Fruit fly (Drosophila melanogaster): ENCODE results near the gene CG7326.

CG7326 gene

DNA sequence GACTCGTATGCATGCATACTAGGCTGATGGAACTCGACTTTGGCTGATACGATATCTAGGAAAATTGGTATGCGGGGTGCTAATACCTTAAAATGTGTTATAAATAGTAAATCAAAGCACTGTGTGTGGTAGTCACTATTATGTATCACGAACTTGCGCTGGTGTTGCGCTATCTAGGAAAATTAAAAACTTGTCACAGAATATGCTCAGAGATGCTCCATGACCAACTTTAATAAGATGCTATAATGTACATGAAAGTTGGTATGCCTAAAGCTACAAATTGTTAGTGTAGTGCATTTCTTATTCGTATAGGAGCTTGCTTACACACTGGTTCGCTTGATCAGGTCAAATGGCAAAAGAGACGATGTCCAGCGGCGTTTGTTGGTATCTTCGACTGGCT lies 47.3 kb upstream of the CG7326 start (continued):
- TF ChIP-seq pzg (GFP tag; optimal IDR thresholded peaks at IDR 0.05) (no peak), ci (GFP tag; IDR thresholded peaks at IDR 0.05) (no peak), CG3995 (GFP tag; optimal IDR thresholded peaks at IDR 0.05) (no peak), Doc2 (GFP tag; IDR thresholded peaks at IDR 0.05) (no peak), lov (optimal IDR thresholded peaks at IDR 0.05) (no peak), lov (GFP tag; IDR thresholded peaks at IDR 0.05) (no peak), CG4820 (GFP tag; optimal IDR thresholded peaks at IDR 0.05) (peak; percentile 17), Trl (optimal IDR thresholded peaks at IDR 0.05) (no peak), Trl (GFP tag; optimal IDR thresholded peaks at IDR 0.05) (peak; percentile 9), Vsx1 (GFP tag; optimal IDR thresholded peaks at IDR 0.05) (no peak), Hr78 (GFP tag; optimal IDR thresholded peaks at IDR 0.05) (peak in 1 of 2 experiments; percentile 39), so (GFP tag; IDR thresholded peaks at IDR 0.05) (no peak), CG2889 (GFP tag; IDR thresholded peaks at IDR 0.05) (no peak), CG6683 (GFP tag; optimal IDR thresholded peaks at IDR 0.05) (no peak), CG9609 (GFP tag; optimal IDR thresholded peaks at IDR 0.05) (no peak), Nf-YC (tag; optimal IDR thresholded peaks at IDR 0.05) (no peak), gcm2 (GFP tag; optimal IDR thresholded peaks at IDR 0.05) (no peak), Mrtf (GFP tag; IDR thresholded peaks at IDR 0.05) (no peak), sob (GFP tag; IDR thresholded peaks at IDR 0.05) (no peak), vnd (GFP tag; IDR thresholded peaks at IDR 0.05; ENCODE audit: partially characterized antibody) (no peak), ken (GFP tag; IDR thresholded peaks at IDR 0.05) (no peak), CG1647 (GFP tag; optimal IDR thresholded peaks at IDR 0.05) (no peak), lola (GFP tag; optimal IDR thresholded peaks at IDR 0.05) (peak in 1 of 3 experiments; percentile 77), CG5953 (GFP tag; IDR thresholded peaks at IDR 0.05) (no peak), mam (GFP tag; optimal IDR thresholded peaks at IDR 0.05) (no peak), repo (GFP tag; optimal IDR thresholded peaks at IDR 0.05) (no peak), CG4617 (GFP tag; optimal IDR thresholded peaks at IDR 0.05; ENCODE audit: borderline replicate concordance) (no peak), sqz (GFP tag; optimal IDR thresholded peaks at IDR 0.05) (no peak), HLH3B (GFP tag; IDR thresholded peaks at IDR 0.05) (no peak), Gug (GFP tag; IDR thresholded peaks at IDR 0.05) (no peak), twi (tag; optimal IDR thresholded peaks at IDR 0.05) (no peak), CG17802 (tag; optimal IDR thresholded peaks at IDR 0.05) (no peak), H2.0 (GFP tag; IDR thresholded peaks at IDR 0.05) (no peak), Dfd (GFP tag; optimal IDR thresholded peaks at IDR 0.05) (no peak), B-H1 (GFP tag; IDR thresholded peaks at IDR 0.05) (no peak), CG4360 (GFP tag; IDR thresholded peaks at IDR 0.05) (no peak), Lhr (GFP tag; optimal IDR thresholded peaks at IDR 0.05) (no peak), chn (GFP tag; optimal IDR thresholded peaks at IDR 0.05) (peak; percentile 37), Abd-B (GFP tag; optimal IDR thresholded peaks at IDR 0.05) (no peak), sug (tag; optimal IDR thresholded peaks at IDR 0.05) (no peak), dm (GFP tag; optimal IDR thresholded peaks at IDR 0.05) (no peak), CG2875 (GFP tag; optimal IDR thresholded peaks at IDR 0.05) (no peak), CG16779 (GFP tag; IDR thresholded peaks at IDR 0.05) (no peak), D19A (tag; optimal IDR thresholded peaks at IDR 0.05) (peak; percentile 96), nau (GFP tag; optimal IDR thresholded peaks at IDR 0.05) (no peak), CG1233 (GFP tag; optimal IDR thresholded peaks at IDR 0.05) (no peak), jing (GFP tag; optimal IDR thresholded peaks at IDR 0.05) (no peak), CG12219 (GFP tag; optimal IDR thresholded peaks at IDR 0.05) (peak; percentile 26), CG14965 (GFP tag; optimal IDR thresholded peaks at IDR 0.05; ENCODE audit: borderline replicate concordance) (no peak), crc (GFP tag; optimal IDR thresholded peaks at IDR 0.05) (no peak), CkIIα-i1 (GFP tag; IDR thresholded peaks at IDR 0.05) (no peak), Hmx (GFP tag; optimal IDR thresholded peaks at IDR 0.05) (no peak), slou (GFP tag; optimal IDR thresholded peaks at IDR 0.05) (no peak)
